Fruit fly (Drosophila melanogaster) whole organism, prepupa: ENCODE results near the gene UQCR-14.

Experiments used
- Blimp-1 ChIP-seq: fragments of 200-800 bp; sonication (Bioruptor generic); optimal IDR thresholded peaks from 3 replicates; lab custom pipeline; 2017; ENCODE audit warnings: missing biosample characterization, missing genetic modification characterization, mild to moderate bottlenecking, moderate library complexity, missing genetic modification reagents
- CG10669 ChIP-seq: fragments of 200-800 bp; sonication (Bioruptor generic); optimal IDR thresholded peaks from 3 replicates; lab custom pipeline; 2018; ENCODE audit warnings: missing biosample characterization, mild to moderate bottlenecking, missing genetic modification characterization, moderate library complexity
- CG11294 ChIP-seq: fragments of 200-800 bp; sonication (Bioruptor generic); IDR thresholded peaks from 2 replicates; pipeline ENCODE4 v1.3.6; 2022; ENCODE audit warnings: missing biosample characterization, missing genetic modification characterization
- CG11762 ChIP-seq: fragments of 200-800 bp; sonication (Bioruptor generic); optimal IDR thresholded peaks from 3 replicates; lab custom pipeline; 2016; ENCODE audit warnings: missing biosample characterization, missing genetic modification characterization; ENCODE audit not compliant: insufficient read depth
- CG11902 ChIP-seq: fragments of 200-800 bp; sonication (Bioruptor generic); optimal IDR thresholded peaks from 3 replicates; lab custom pipeline; 2016; ENCODE audit warnings: missing biosample characterization, missing genetic modification characterization
- CG15336 ChIP-seq: fragments of 200-800 bp; sonication (Bioruptor generic); IDR thresholded peaks from 2 replicates; pipeline ENCODE4 v1.3.6; 2022; ENCODE audit warnings: missing biosample characterization, missing genetic modification characterization
- CG3032 ChIP-seq: fragments of 200-800 bp; optimal IDR thresholded peaks from 2 replicates; lab custom pipeline; 2019; ENCODE audit warnings: missing biosample characterization, mild to moderate bottlenecking, missing genetic modification characterization, moderate library complexity
- CG31627 ChIP-seq: fragments of 200-800 bp; sonication (Bioruptor generic); optimal IDR thresholded peaks from 3 replicates; lab custom pipeline; 2016; ENCODE audit warnings: missing biosample characterization, missing genetic modification characterization
- CG32006 ChIP-seq: fragments of 200-800 bp; sonication (Bioruptor generic); optimal IDR thresholded peaks from 3 replicates; lab custom pipeline; 2017; ENCODE audit warnings: missing biosample characterization, mild to moderate bottlenecking, missing genetic modification characterization
- CG3919 ChIP-seq: fragments of 200-800 bp; sonication (Bioruptor generic); optimal IDR thresholded peaks from 3 replicates; lab custom pipeline; 2016; ENCODE audit warnings: missing biosample characterization, missing genetic modification characterization
- CG4318 ChIP-seq: fragments of 200-800 bp; sonication (Bioruptor generic); optimal IDR thresholded peaks from 3 replicates; lab custom pipeline; 2017; ENCODE audit warnings: missing biosample characterization, mild to moderate bottlenecking, missing genetic modification characterization
- CG6163 ChIP-seq: fragments of 200-800 bp; sonication (Bioruptor generic); IDR thresholded peaks from 3 replicates; pipeline ENCODE4 v1.3.6; 2022; ENCODE audit warnings: missing biosample characterization, missing genetic modification characterization
- CG6276 ChIP-seq: fragments of 200-800 bp; sonication (Bioruptor generic); optimal IDR thresholded peaks from 2 replicates; lab custom pipeline; 2017; ENCODE audit warnings: missing biosample characterization, mild to moderate bottlenecking, missing genetic modification characterization
- CG6808 ChIP-seq: fragments of 200-800 bp; sonication (Bioruptor generic); optimal IDR thresholded peaks from 3 replicates; lab custom pipeline; 2017; ENCODE audit warnings: missing biosample characterization, missing genetic modification characterization, mild to moderate bottlenecking, moderate library complexity, missing genetic modification reagents
- CG6854 ChIP-seq: fragments of 200-800 bp; sonication (Bioruptor generic); optimal IDR thresholded peaks from 2 replicates; lab custom pipeline; 2017; ENCODE audit warnings: missing biosample characterization, mild to moderate bottlenecking, missing genetic modification characterization
- CG7368 ChIP-seq: fragments of 200-800 bp; sonication (Bioruptor generic); optimal IDR thresholded peaks from 3 replicates; lab custom pipeline; 2016; ENCODE audit warnings: missing biosample characterization, missing genetic modification characterization
- CG8119 ChIP-seq: fragments of 200-800 bp; sonication (Bioruptor generic); IDR thresholded peaks from 3 replicates; pipeline ENCODE4 v1.3.6; 2022; ENCODE audit warnings: missing biosample characterization, missing genetic modification characterization
- CG8319 ChIP-seq: fragments of 200-800 bp; sonication (Bioruptor generic); optimal IDR thresholded peaks from 3 replicates; lab custom pipeline; 2016; ENCODE audit warnings: missing biosample characterization, missing genetic modification characterization
- CG8632 ChIP-seq: fragments of 200-800 bp; sonication (Bioruptor generic); optimal IDR thresholded peaks from 3 replicates; lab custom pipeline; 2016; ENCODE audit warnings: missing biosample characterization, missing genetic modification characterization
- CG9139 ChIP-seq: fragments of 200-800 bp; sonication (Bioruptor generic); optimal IDR thresholded peaks from 3 replicates; lab custom pipeline; 2017; ENCODE audit warnings: missing biosample characterization, mild to moderate bottlenecking, missing genetic modification characterization
- Eip75B ChIP-seq: fragments of 200-800 bp; sonication (Bioruptor generic); optimal IDR thresholded peaks from 3 replicates; lab custom pipeline; 2016; ENCODE audit warnings: missing biosample characterization, missing genetic modification characterization
- Eip78C ChIP-seq: fragments of 200-800 bp; sonication (Bioruptor generic); peaks from one replicate; lab custom pipeline; 2016; ENCODE audit warnings: missing biosample characterization, missing genetic modification characterization
- Ets96B ChIP-seq: fragments of 200-800 bp; optimal IDR thresholded peaks from 2 replicates; lab custom pipeline; 2019; ENCODE audit warnings: missing biosample characterization, mild to moderate bottlenecking, missing genetic modification characterization, moderate library complexity
- Hr38 ChIP-seq: sonication (Bioruptor generic); optimal IDR thresholded peaks from 2 replicates; lab custom pipeline; 2016; ENCODE audit warnings: missing biosample characterization, missing genetic modification characterization
- Hr39 ChIP-seq: fragments of 200-800 bp; sonication (Bioruptor generic); optimal IDR thresholded peaks from 2 replicates; lab custom pipeline; 2016; ENCODE audit warnings: missing biosample characterization, missing genetic modification characterization
- Hr4 ChIP-seq: fragments of 200-800 bp; sonication (Bioruptor generic); optimal IDR thresholded peaks from 3 replicates; lab custom pipeline; 2016; ENCODE audit warnings: missing biosample characterization, missing genetic modification characterization
- OdsH ChIP-seq: fragments of 200-800 bp; sonication (Bioruptor generic); optimal IDR thresholded peaks from 3 replicates; lab custom pipeline; 2016; ENCODE audit warnings: missing biosample characterization, missing genetic modification characterization
- Smox ChIP-seq: fragments of 200-800 bp; sonication (Bioruptor generic); optimal IDR thresholded peaks from 3 replicates; lab custom pipeline; 2016; ENCODE audit warnings: missing biosample characterization, missing genetic modification characterization
- Sox102F ChIP-seq: fragments of 200-800 bp; sonication (Bioruptor generic); optimal IDR thresholded peaks from 2 replicates; lab custom pipeline; 2016; ENCODE audit warnings: missing biosample characterization, mild to moderate bottlenecking, missing genetic modification characterization
- Sox14 ChIP-seq: fragments of 200-800 bp; sonication (Bioruptor generic); optimal IDR thresholded peaks from 3 replicates; lab custom pipeline; 2016; ENCODE audit warnings: missing biosample characterization, missing genetic modification characterization
- cyc ChIP-seq: fragments of 200-800 bp; sonication (Bioruptor generic); optimal IDR thresholded peaks from 3 replicates; lab custom pipeline; 2016; ENCODE audit warnings: missing biosample characterization, missing genetic modification characterization
- eg ChIP-seq: fragments of 200-800 bp; sonication (Bioruptor generic); IDR thresholded peaks from 3 replicates; pipeline ENCODE4 v1.3.6; 2022; ENCODE audit warnings: missing biosample characterization, missing genetic modification characterization
- esn ChIP-seq: fragments of 200-800 bp; sonication (Bioruptor generic); optimal IDR thresholded peaks from 2 replicates; lab custom pipeline; 2016; ENCODE audit warnings: missing biosample characterization, mild to moderate bottlenecking, missing genetic modification characterization, moderate library complexity
- fd59A ChIP-seq: fragments of 200-800 bp; sonication (Bioruptor generic); optimal IDR thresholded peaks from 2 replicates; lab custom pipeline; 2017; ENCODE audit warnings: missing biosample characterization, mild to moderate bottlenecking, missing genetic modification characterization, missing genetic modification reagents
- fd85E ChIP-seq: fragments of 200-800 bp; sonication (Bioruptor generic); optimal IDR thresholded peaks from 3 replicates; lab custom pipeline; 2016; ENCODE audit warnings: missing biosample characterization, missing genetic modification characterization
- fkh ChIP-seq: fragments of 200-800 bp; sonication (Bioruptor generic); optimal IDR thresholded peaks from 3 replicates; lab custom pipeline; 2017; ENCODE audit warnings: missing biosample characterization, mild to moderate bottlenecking, missing genetic modification characterization, moderate library complexity
- lz ChIP-seq: fragments of 200-800 bp; sonication (Bioruptor generic); optimal IDR thresholded peaks from 3 replicates; lab custom pipeline; 2016; ENCODE audit warnings: missing biosample characterization, missing genetic modification characterization
- salr ChIP-seq, 2 experiments: fragments of 200-800 bp; sonication (Bioruptor generic); optimal IDR thresholded peaks; 3 replicates each; lab custom pipeline; 2016 to 2018; ENCODE audit warnings: missing biosample characterization in 2 of 2, missing genetic modification characterization in 2 of 2, mild to moderate bottlenecking in 1 of 2
- ss ChIP-seq, 2 experiments: fragments of 200-800 bp; sonication (Bioruptor generic); optimal IDR thresholded peaks; 2 replicates in 1 of 2; 3 replicates in 1 of 2; lab custom pipeline; 2017 to 2018; ENCODE audit warnings: mild to moderate bottlenecking in 2 of 2, missing biosample characterization in 2 of 2, missing genetic modification characterization in 2 of 2, moderate library complexity in 1 of 2
- svp ChIP-seq: fragments of 200-800 bp; sonication (Bioruptor generic); peaks from one replicate; lab custom pipeline; 2016; ENCODE audit warnings: missing biosample characterization, missing genetic modification characterization
- topi ChIP-seq: fragments of 200-800 bp; sonication (Bioruptor generic); optimal IDR thresholded peaks from 3 replicates; lab custom pipeline; 2016; ENCODE audit warnings: missing biosample characterization, missing genetic modification characterization
- vri ChIP-seq: fragments of 200-800 bp; sonication (Bioruptor generic); optimal IDR thresholded peaks from 3 replicates; lab custom pipeline; 2016; ENCODE audit warnings: missing biosample characterization, mild to moderate bottlenecking, missing genetic modification characterization

Gene UQCR-14

DNA sequence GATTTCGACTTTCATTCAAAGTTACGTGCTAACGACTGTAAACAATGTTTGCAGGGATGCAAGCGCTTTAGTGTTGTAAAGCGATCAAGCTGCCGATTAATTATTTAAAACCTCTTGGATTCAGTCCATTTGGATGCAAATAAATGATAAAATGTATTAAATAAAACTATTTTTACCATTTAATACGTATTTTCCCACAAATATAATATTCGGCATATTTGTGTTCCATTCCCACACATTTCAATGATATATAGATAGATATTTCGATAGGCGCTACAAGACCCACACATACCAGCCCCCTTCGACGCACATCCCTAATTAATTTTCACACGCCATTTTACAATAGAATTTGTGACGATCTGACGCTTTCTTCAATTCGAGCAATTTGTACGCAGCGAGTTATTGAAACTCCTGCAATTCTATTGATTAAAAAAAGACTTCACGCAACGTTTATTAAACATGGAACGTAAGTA is 2.4 kb downstream of the UQCR-14 start, which contains the start of the genes CG32576 and caz (continued):
- TF ChIP-seq CG8632 (GFP tag; lab: Kevin White, UChicago) (no peak), lz (GFP tag; lab: Kevin White, UChicago) (peak; percentile 12), CG3919 (no peak), CG7368 (GFP tag; lab: Kevin White, UChicago) (no peak), CG8319 (GFP tag; lab: Kevin White, UChicago) (no peak), svp (GFP tag; lab: Kevin White, UChicago) (no peak), topi (no peak), Blimp-1 (GFP tag; lab: Kevin White, UChicago) (peak; percentile 8), salr (GFP tag; optimal IDR thresholded peaks at IDR 0.05; lab: Kevin White, UChicago) (no peak), fd59A (GFP tag; lab: Kevin White, UChicago) (no peak), esn (GFP tag; lab: Kevin White, UChicago) (peak; percentile 49), Ets96B (tag; lab: Kevin White, UChicago) (no peak)
- TF ChIP-seq, all 60 proteins: peak for 14

DNA sequence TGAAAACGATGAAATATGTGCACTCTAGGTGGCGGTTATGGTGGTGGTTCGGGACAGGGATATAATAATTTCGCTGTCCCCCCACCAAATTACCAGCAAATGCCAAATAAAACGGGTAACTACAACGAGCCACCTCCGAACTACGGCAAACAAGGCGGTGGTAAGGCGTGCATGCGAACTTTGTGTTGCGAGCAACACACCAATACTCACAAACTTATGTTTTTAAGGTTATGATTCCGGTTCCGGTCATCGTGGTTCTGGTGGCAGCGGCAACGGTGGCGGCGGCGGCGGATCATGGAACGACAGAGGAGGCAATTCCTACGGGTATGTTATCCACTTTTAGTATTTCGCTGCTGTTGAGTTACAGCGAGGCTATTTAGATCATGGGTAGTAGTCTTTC is 2.9 kb downstream of the UQCR-14 start:
- TF ChIP-seq CG6854 (GFP tag; lab: Kevin White, UChicago) (no peak), CG9139 (no peak), CG4318 (GFP tag; lab: Kevin White, UChicago) (no peak), Smox (no peak), CG6163 (GFP tag; lab: Robert Waterston, UW) (no peak), fkh (GFP tag; lab: Kevin White, UChicago) (no peak), CG11902 (no peak), cyc (no peak), Hr38 (GFP tag; lab: Kevin White, UChicago) (no peak), Blimp-1 (GFP tag; lab: Kevin White, UChicago) (no peak), Hr39 (no peak), CG8319 (GFP tag; lab: Kevin White, UChicago) (no peak), CG32006 (no peak), OdsH (GFP tag; lab: Kevin White, UChicago) (no peak), Eip75B (GFP tag; lab: Kevin White, UChicago) (no peak), CG10669 (GFP tag; lab: Kevin White, UChicago) (no peak), Hr4 (GFP tag; lab: Kevin White, UChicago) (no peak)
- TF ChIP-seq, all 60 proteins: peak for 0

DNA sequence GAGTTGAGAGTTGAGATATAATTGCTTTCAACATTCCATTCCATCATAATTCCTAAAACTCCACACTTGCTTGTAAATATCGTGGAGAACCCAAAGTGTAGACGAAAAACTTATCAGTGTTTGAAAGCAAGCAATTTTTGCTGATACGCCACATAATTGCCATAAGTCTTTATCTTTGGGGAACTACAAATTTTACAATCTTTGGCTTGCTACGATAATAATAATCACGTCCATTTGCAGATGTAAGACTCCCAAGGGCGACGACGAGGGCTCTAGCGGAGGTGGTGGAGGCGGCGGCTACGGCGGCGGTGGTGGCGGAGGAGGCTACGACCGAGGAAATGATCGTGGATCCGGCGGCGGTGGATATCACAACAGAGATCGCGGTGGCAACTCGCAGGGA is 6.6 kb downstream of the UQCR-14 start:
- TF ChIP-seq fkh (GFP tag; lab: Kevin White, UChicago), result no peak
- no peak for TF ChIP-seq Sox102F (GFP tag; lab: Kevin White, UChicago)
- no peak for TF ChIP-seq Hr38 (GFP tag; lab: Kevin White, UChicago)
- no peak for TF ChIP-seq lz (GFP tag; lab: Kevin White, UChicago)
- TF ChIP-seq eg (GFP tag; lab: Robert Waterston, UW), result no peak
- no peak for TF ChIP-seq CG11762
- no peak for TF ChIP-seq CG4318 (GFP tag; lab: Kevin White, UChicago)
- TF ChIP-seq fd85E, result no peak
- no peak for TF ChIP-seq CG6808 (GFP tag; lab: Kevin White, UChicago)
- no peak for TF ChIP-seq Smox
- no peak for TF ChIP-seq CG6276 (GFP tag; lab: Kevin White, UChicago)
- TF ChIP-seq Eip78C (GFP tag; lab: Kevin White, UChicago), result no peak

dm6 chrX:16296423-16297292 is 10.6 kb downstream of the UQCR-14 start, which contains the start of gene CG3632:
Gene CG3632 (plus strand): TSS chrX:16296671.
- TF ChIP-seq Sox14 (peak; percentile 57), topi (peak; percentile 51), vri (GFP tag; lab: Kevin White, UChicago) (peak; percentile 6), ss (GFP tag; optimal IDR thresholded peaks at IDR 0.05; lab: Kevin White, UChicago) (no peak), Eip78C (GFP tag; lab: Kevin White, UChicago) (peak; percentile 37), fkh (GFP tag; lab: Kevin White, UChicago) (peak; percentile 41), esn (GFP tag; lab: Kevin White, UChicago) (peak; percentile 62), CG15336 (no peak), CG3032 (peak; percentile 11), CG11294 (GFP tag; lab: Robert Waterston, UW) (no peak), CG32006 (no peak), lz (GFP tag; lab: Kevin White, UChicago) (peak; percentile 36), cyc (peak; percentile 30), CG31627 (GFP tag; lab: Kevin White, UChicago) (peak; percentile 40), CG8119 (no peak), salr (GFP tag; optimal IDR thresholded peaks at IDR 0.05; lab: Kevin White, UChicago) (no peak), OdsH (GFP tag; lab: Kevin White, UChicago) (no peak), Blimp-1 (GFP tag; lab: Kevin White, UChicago) (peak; percentile 36)
